Worm (Caenorhabditis elegans) whole organism, L4 larva: Measurements from ENCODE around the gene nstp-6.
A peak's percentile ranks its signal among the peaks of the same experiment; 100 is the strongest.

Source experiments
- F10B5.3 ChIP-seq: sonication (generic microtip); optimal IDR thresholded peaks from 2 replicates; lab custom pipeline; 2016; ENCODE audit warnings: mild to moderate bottlenecking, missing genetic modification characterization, missing compliant biosample characterization
- F37D6.2 ChIP-seq: sonication (generic microtip); optimal IDR thresholded peaks from 2 replicates; lab custom pipeline; 2016; ENCODE audit warnings: mild to moderate bottlenecking, missing genetic modification characterization, missing compliant biosample characterization
- R02D3.7 ChIP-seq: fragments of 150-350 bp; sonication (generic microtip); optimal IDR thresholded peaks from 3 replicates; lab custom pipeline; 2014; ENCODE audit warnings: missing biosample characterization, missing genetic modification characterization
- Y105C5A.15 ChIP-seq: fragments of 200-800 bp; sonication (Bioruptor generic); IDR thresholded peaks from 2 replicates; pipeline ENCODE4 v1.3.6; 2022; ENCODE audit warnings: missing genetic modification characterization, missing compliant biosample characterization
- Y48G9A.11 ChIP-seq: fragments of 200-800 bp; sonication (Bioruptor generic); IDR thresholded peaks from 2 replicates; pipeline ENCODE4 v1.3.6; 2022; ENCODE audit warnings: missing genetic modification reagents, missing genetic modification characterization, missing compliant biosample characterization
- ama-1 ChIP-seq: fragments of 150-350 bp; optimal IDR thresholded peaks from 2 replicates; lab custom pipeline; 2014; ENCODE audit warnings: inconsistent platforms, mixed read lengths
- attf-4 ChIP-seq: sonication (generic microtip); optimal IDR thresholded peaks from 3 replicates; lab custom pipeline; 2017; ENCODE audit warnings: missing biosample characterization, missing genetic modification characterization
- ceh-20 ChIP-seq: fragments of 200-800 bp; sonication (Bioruptor generic); IDR thresholded peaks from 2 replicates; pipeline ENCODE4 v1.3.6; 2022; ENCODE audit warnings: missing genetic modification reagents, missing genetic modification characterization, missing compliant biosample characterization
- ceh-28 ChIP-seq: fragments of 150-350 bp; optimal IDR thresholded peaks from 2 replicates; lab custom pipeline; 2014; ENCODE audit warnings: missing biosample characterization, missing genetic modification reagents, missing genetic modification characterization
- ceh-32 ChIP-seq: sonication (generic microtip); optimal IDR thresholded peaks from 2 replicates; lab custom pipeline; 2016; ENCODE audit warnings: mild to moderate bottlenecking, missing genetic modification characterization, missing compliant biosample characterization; ENCODE audit not compliant: poor library complexity
- ceh-82 ChIP-seq: sonication (generic microtip); optimal IDR thresholded peaks from 2 replicates; lab custom pipeline; 2017; ENCODE audit warnings: missing biosample characterization, missing genetic modification characterization
- cey-2 ChIP-seq: sonication (generic microtip); optimal IDR thresholded peaks from 3 replicates; lab custom pipeline; 2017; ENCODE audit warnings: missing genetic modification characterization, mild to moderate bottlenecking, missing compliant biosample characterization, antibody characterized with exemption, borderline replicate concordance; ENCODE audit not compliant: insufficient read depth
- daf-8 ChIP-seq: fragments of 200-800 bp; sonication (Bioruptor generic); IDR thresholded peaks from 2 replicates; pipeline ENCODE4 v1.3.6; 2022; ENCODE audit warnings: missing genetic modification characterization, missing compliant biosample characterization
- dve-1 ChIP-seq: sonication (generic microtip); optimal IDR thresholded peaks from 2 replicates; lab custom pipeline; 2017; ENCODE audit warnings: antibody characterized with exemption, mild to moderate bottlenecking, missing genetic modification characterization, missing compliant biosample characterization; ENCODE audit not compliant: insufficient read depth
- gei-8 ChIP-seq: fragments of 200-800 bp; sonication (Bioruptor generic); optimal IDR thresholded peaks from 2 replicates; lab custom pipeline; 2018; ENCODE audit warnings: mild to moderate bottlenecking, missing genetic modification characterization, missing compliant biosample characterization
- hif-1 ChIP-seq, 2 experiments: sonication (generic microtip); optimal IDR thresholded peaks; 2 replicates each; lab custom pipeline; 2016 to 2017; ENCODE audit warnings: missing compliant biosample characterization in 2 of 2, missing genetic modification characterization in 2 of 2, missing genetic modification reagents in 2 of 2, missing genotype in 2 of 2, mild to moderate bottlenecking in 1 of 2
- hlh-30 ChIP-seq: sonication (generic microtip); optimal IDR thresholded peaks from 2 replicates; lab custom pipeline; 2017; ENCODE audit warnings: antibody characterized with exemption, mild to moderate bottlenecking, missing genetic modification characterization, missing compliant biosample characterization; ENCODE audit not compliant: insufficient read depth
- lin-29 ChIP-seq: fragments of 200-800 bp; sonication (Bioruptor generic); IDR thresholded peaks from 2 replicates; pipeline ENCODE4 v1.3.6; 2022; ENCODE audit warnings: missing genetic modification reagents, missing genetic modification characterization, missing compliant biosample characterization
- lin-38 ChIP-seq: fragments of 200-800 bp; sonication (Bioruptor generic); IDR thresholded peaks from 2 replicates; pipeline ENCODE4 v1.3.6; 2022; ENCODE audit warnings: missing genetic modification reagents, missing genetic modification characterization, missing compliant biosample characterization
- mdl-1 ChIP-seq, 2 experiments: fragments of 150-350 bp in 1 of 2; sonication (generic microtip) in 1 of 2; optimal IDR thresholded peaks; 2 replicates each; lab custom pipeline; 2014 to 2017; ENCODE audit warnings: missing biosample characterization in 2 of 2, missing genetic modification characterization in 2 of 2
- mdt-29 ChIP-seq: fragments of 200-800 bp; sonication (Bioruptor generic); IDR thresholded peaks from 2 replicates; pipeline ENCODE4 v1.3.6; 2022; ENCODE audit warnings: missing genetic modification reagents, missing genetic modification characterization, missing compliant biosample characterization
- mep-1 ChIP-seq: fragments of 150-350 bp; sonication (generic microtip); optimal IDR thresholded peaks from 3 replicates; lab custom pipeline; 2014; ENCODE audit warnings: missing biosample characterization, missing genetic modification characterization
- mes-2 ChIP-seq: sonication (generic microtip); optimal IDR thresholded peaks from 2 replicates; lab custom pipeline; 2016; ENCODE audit warnings: missing genotype, mild to moderate bottlenecking, missing genetic modification characterization, missing compliant biosample characterization; ENCODE audit not compliant: poor library complexity, severe bottlenecking
- mxl-3 ChIP-seq: fragments of 200-800 bp; sonication (Bioruptor generic); optimal IDR thresholded peaks from 2 replicates; lab custom pipeline; 2018; ENCODE audit warnings: mild to moderate bottlenecking, missing genetic modification characterization, missing compliant biosample characterization
- nhr-11 ChIP-seq: fragments of 150-350 bp; optimal IDR thresholded peaks from 2 replicates; lab custom pipeline; 2014; ENCODE audit warnings: missing biosample characterization, missing genetic modification characterization
- nhr-111 ChIP-seq: fragments of 200-800 bp; sonication (Bioruptor generic); optimal IDR thresholded peaks from 2 replicates; lab custom pipeline; 2018; ENCODE audit warnings: mild to moderate bottlenecking, missing genetic modification characterization, missing compliant biosample characterization
- nhr-25 ChIP-seq: sonication (generic microtip); optimal IDR thresholded peaks from 2 replicates; lab custom pipeline; 2017; ENCODE audit warnings: missing genetic modification characterization, mild to moderate bottlenecking, missing compliant biosample characterization, antibody characterized with exemption, moderate library complexity, borderline replicate concordance; ENCODE audit not compliant: insufficient read depth
- nhr-42 ChIP-seq: fragments of 200-800 bp; sonication (Bioruptor generic); IDR thresholded peaks from 2 replicates; pipeline ENCODE4 v1.3.6; 2022; ENCODE audit warnings: missing genetic modification characterization, missing compliant biosample characterization
- rbr-2 ChIP-seq: sonication (generic microtip); optimal IDR thresholded peaks from 2 replicates; lab custom pipeline; 2016; ENCODE audit warnings: missing genotype, missing genetic modification characterization, missing compliant biosample characterization
- snpc-1.2 ChIP-seq: fragments of 200-800 bp; sonication (Bioruptor generic); IDR thresholded peaks from 2 replicates; pipeline ENCODE4 v1.3.6; 2022; ENCODE audit warnings: missing genetic modification reagents, missing genetic modification characterization, missing compliant biosample characterization
- spr-3 ChIP-seq: fragments of 200-800 bp; sonication (Bioruptor generic); optimal IDR thresholded peaks from 2 replicates; lab custom pipeline; 2018; ENCODE audit warnings: mild to moderate bottlenecking, missing genetic modification characterization, missing compliant biosample characterization
- unc-62 ChIP-seq, 3 experiments: fragments of 150-350 bp in 1 of 3; sonication (generic microtip); optimal IDR thresholded peaks in 2 of 3; peaks in 1 of 3; 1 replicate in 1 of 3; 2 replicates in 2 of 3; lab custom pipeline; 2014 to 2017; ENCODE audit warnings: missing biosample characterization in 3 of 3, missing genetic modification characterization in 3 of 3, missing genetic modification reagents in 3 of 3, missing genotype in 1 of 3
- vab-7 ChIP-seq: fragments of 200-800 bp; sonication (Bioruptor generic); IDR thresholded peaks from 2 replicates; pipeline ENCODE4 v1.3.6; 2022; ENCODE audit warnings: missing genetic modification reagents, missing genetic modification characterization, missing compliant biosample characterization
- zag-1 ChIP-seq: fragments of 150-350 bp; optimal IDR thresholded peaks from 2 replicates; lab custom pipeline; 2014; ENCODE audit warnings: missing biosample characterization, missing genetic modification characterization
- zfp-3 ChIP-seq: fragments of 200-800 bp; sonication (Bioruptor generic); conservative IDR thresholded peaks from 2 replicates; pipeline ENCODE4 v1.3.6; 2022; ENCODE audit warnings: missing genetic modification reagents, missing genetic modification characterization, missing compliant biosample characterization

Gene nstp-6

ce11 chrIV:3509477-3510063 lies 37.8 kb downstream of the nstp-6 start, which contains the start of gene ced-10:
ced-10 (minus strand) TSS chrIV:3509527.
- TF ChIP-seq vab-7 = no peak
- TF ChIP-seq hlh-30 (tag; lab: Kevin White, UChicago) = no peak
- no peak for TF ChIP-seq Y48G9A.11 (GFP tag; lab: Robert Waterston, UW)
- no peak for TF ChIP-seq R02D3.7
- TF ChIP-seq snpc-1.2 (GFP tag; lab: Robert Waterston, UW) = no peak
- no peak for TF ChIP-seq nhr-42
- TF ChIP-seq attf-4 (tag; lab: Kevin White, UChicago) = no peak
- no peak for TF ChIP-seq rbr-2 (tag; lab: Kevin White, UChicago)
- TF ChIP-seq ceh-28 = no peak
- no peak for TF ChIP-seq spr-3 (GFP tag; lab: Kevin White, UChicago)
- no peak for TF ChIP-seq F37D6.2 (tag; lab: Kevin White, UChicago)

ce11 chrIV:3505940-3506339 lies 41.5 kb downstream of the nstp-6 start:
- TF ChIP-seq dve-1 (tag; lab: Kevin White, UChicago) = peak; percentile 2
- TF ChIP-seq zag-1 (tag; lab: Kevin White, UChicago) = no peak
- TF ChIP-seq ama-1 (lab: Kevin White, UChicago) = peak; percentile 2
- TF ChIP-seq lin-38 (GFP tag; lab: Robert Waterston, UW) = peak; percentile 29; the same call in 1 of the 2 replicates
- TF ChIP-seq unc-62 (GFP tag; optimal IDR thresholded peaks at IDR 0.05 in 1 of 2; lab: Kevin White, UChicago) = peak in 1 of 2 experiments; percentile 30
- TF ChIP-seq unc-62 (tag; optimal IDR thresholded peaks at IDR 0.05; lab: Kevin White, UChicago) = no peak
- no peak for TF ChIP-seq nhr-111 (GFP tag; lab: Kevin White, UChicago)
- peak; percentile 42 for TF ChIP-seq mxl-3 (GFP tag; lab: Kevin White, UChicago)
- no peak for TF ChIP-seq nhr-11
- TF ChIP-seq Y105C5A.15 (GFP tag; lab: Robert Waterston, UW) = 0 out of 2 replicates have a peak, but pooled peaks have one; percentile 33
- peak; percentile 67 for TF ChIP-seq mes-2 (tag; lab: Kevin White, UChicago)
- TF ChIP-seq hif-1 (tag; optimal IDR thresholded peaks at IDR 0.05; lab: Kevin White, UChicago) = peak in 1 of 2 experiments; percentile 11
- TF ChIP-seq Y48G9A.11 (GFP tag; lab: Robert Waterston, UW) = peak; percentile 32; the same call in 1 of the 2 replicates
- TF ChIP-seq, all 104 proteins: peak for 9

- TF ChIP-seq daf-8 (GFP tag; lab: Robert Waterston, UW) = no peak
- no peak for TF ChIP-seq ceh-82 (tag; lab: Kevin White, UChicago)
- TF ChIP-seq gei-8 (GFP tag; lab: Kevin White, UChicago) = no peak
- TF ChIP-seq mdt-29 (GFP tag; lab: Robert Waterston, UW) = no peak
- TF ChIP-seq lin-29 (GFP tag; lab: Robert Waterston, UW) = no peak
- no peak for TF ChIP-seq cey-2 (tag; lab: Kevin White, UChicago)
- no peak for TF ChIP-seq nhr-25 (tag; lab: Kevin White, UChicago)
- no peak for TF ChIP-seq ceh-20
- TF ChIP-seq F10B5.3 = no peak
- TF ChIP-seq Y105C5A.15 (GFP tag; lab: Robert Waterston, UW) = no peak
- no peak for TF ChIP-seq mep-1 (tag; lab: Kevin White, UChicago)
- TF ChIP-seq ceh-32 = no peak
- no peak for TF ChIP-seq zfp-3
- TF ChIP-seq mdl-1 (tag; optimal IDR thresholded peaks at IDR 0.05; lab: Kevin White, UChicago) = no peak
Measured at ce11 chrIV:3504144-3504543, 43.3 kb downstream of the nstp-6 start, which contains the start of gene srz-83. srz-83 (plus strand) TSS chrIV:3504444.
